Fruit fly (Drosophila melanogaster): Measurements from ENCODE around the gene APP-BP1.

DNA sequence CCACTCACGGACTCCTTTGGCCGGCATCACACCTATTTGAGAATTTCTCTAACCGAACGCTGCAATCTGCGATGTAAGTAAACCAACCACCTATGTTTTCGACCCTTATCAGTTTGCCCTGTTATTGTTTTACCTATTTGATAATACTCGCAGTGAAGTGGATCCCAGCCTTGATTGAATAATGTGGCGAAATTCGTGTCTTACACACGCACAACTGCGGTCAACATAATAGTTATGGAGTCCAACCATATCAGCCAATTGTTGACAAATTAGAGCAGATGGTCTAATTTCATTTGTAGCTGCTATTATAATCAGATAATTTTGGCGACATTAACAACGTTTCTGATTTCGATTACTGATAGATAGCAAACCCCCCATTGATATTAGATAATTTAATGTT lies 27.2 kb upstream of the APP-BP1 start:
- no peak for TF ChIP-seq CG8478 (optimal IDR thresholded peaks at IDR 0.05)
- no peak for TF ChIP-seq pan (optimal IDR thresholded peaks at IDR 0.05)
- TF ChIP-seq usp (GFP tag; optimal IDR thresholded peaks at IDR 0.05): no peak
- no peak for TF ChIP-seq EcR (GFP tag; optimal IDR thresholded peaks at IDR 0.05)
